Worm (Caenorhabditis elegans) whole organism, L4 larva: Measurements from ENCODE around the gene E01G4.6.

ENCODE experiments used
- ceh-32 ChIP-seq: sonication (generic microtip); optimal IDR thresholded peaks from 2 replicates; lab custom pipeline; 2016; ENCODE audit warnings: mild to moderate bottlenecking, missing genetic modification characterization, missing compliant biosample characterization; ENCODE audit not compliant: poor library complexity
- ctbp-1 ChIP-seq: fragments of 200-800 bp; sonication (Bioruptor generic); IDR thresholded peaks from 2 replicates; pipeline ENCODE4 v1.3.6; 2022; ENCODE audit warnings: missing genetic modification reagents, missing genetic modification characterization, missing compliant biosample characterization
- dpl-1 ChIP-seq: fragments of 150-350 bp; optimal IDR thresholded peaks from 2 replicates; lab custom pipeline; 2014; ENCODE audit warnings: missing biosample characterization, missing genetic modification reagents, missing genetic modification characterization
- dve-1 ChIP-seq: sonication (generic microtip); optimal IDR thresholded peaks from 2 replicates; lab custom pipeline; 2017; ENCODE audit warnings: antibody characterized with exemption, mild to moderate bottlenecking, missing genetic modification characterization, missing compliant biosample characterization; ENCODE audit not compliant: insufficient read depth
- fkh-10 ChIP-seq: fragments of 150-350 bp; optimal IDR thresholded peaks from 2 replicates; lab custom pipeline; 2014; ENCODE audit warnings: missing biosample characterization, missing genetic modification reagents, missing genetic modification characterization
- jun-1 ChIP-seq: fragments of 150-350 bp; optimal IDR thresholded peaks from 2 replicates; lab custom pipeline; 2014; ENCODE audit warnings: missing biosample characterization, missing genetic modification reagents, missing genetic modification characterization
- mdl-1 ChIP-seq, 2 experiments: fragments of 150-350 bp in 1 of 2; sonication (generic microtip) in 1 of 2; optimal IDR thresholded peaks; 2 replicates each; lab custom pipeline; 2014 to 2017; ENCODE audit warnings: missing biosample characterization in 2 of 2, missing genetic modification characterization in 2 of 2
- nhr-10 ChIP-seq: fragments of 150-350 bp; optimal IDR thresholded peaks from 2 replicates; lab custom pipeline; 2014; ENCODE audit warnings: missing biosample characterization, missing genetic modification characterization
- snpc-4 ChIP-seq: fragments of 150-350 bp; optimal IDR thresholded peaks from 2 replicates; lab custom pipeline; 2014; ENCODE audit warnings: missing biosample characterization, missing genetic modification characterization

DNA sequence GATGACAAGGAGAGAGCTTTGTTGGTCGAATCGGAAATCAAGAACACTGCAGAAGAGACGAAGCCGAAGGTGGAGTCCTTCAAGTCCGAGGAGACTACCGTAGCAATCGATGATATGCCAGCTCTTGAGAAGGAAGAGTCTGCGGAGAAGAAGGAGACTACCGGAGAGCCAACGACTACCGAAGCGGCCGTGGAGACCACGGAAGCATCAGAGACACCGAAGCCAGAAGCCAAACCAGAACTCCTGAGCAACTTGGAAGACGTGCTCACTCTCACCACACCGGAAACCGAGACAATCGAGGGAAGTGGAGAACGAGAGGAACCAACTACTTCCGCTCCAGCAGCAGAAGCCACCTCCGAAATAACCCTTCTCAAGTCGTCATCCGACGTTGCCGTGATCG, 1.9 kb downstream of the E01G4.6 start:
- TF ChIP-seq ctbp-1 (GFP tag; lab: Robert Waterston, UW) (no peak), snpc-4 (tag; lab: Kevin White, UChicago) (no peak), jun-1 (tag; lab: Kevin White, UChicago) (no peak), mdl-1 (tag; optimal IDR thresholded peaks at IDR 0.05; lab: Kevin White, UChicago) (no peak), ceh-32 (tag; lab: Kevin White, UChicago) (no peak), nhr-10 (tag; lab: Kevin White, UChicago) (no peak), dve-1 (no peak), dpl-1 (GFP tag; lab: Kevin White, UChicago) (no peak), fkh-10 (no peak)
